Worm (Caenorhabditis elegans) whole organism, mixed stage, embryonic: ENCODE results near the gene T11B7.1.

Source experiments
- M03D4.4 ChIP-seq: sonication (generic microtip); optimal IDR thresholded peaks from 2 replicates; lab custom pipeline; 2017; ENCODE audit warnings: mild to moderate bottlenecking, missing genetic modification characterization, missing compliant biosample characterization
- bed-3 ChIP-seq: fragments of 200-800 bp; sonication (Bioruptor generic); optimal IDR thresholded peaks from 3 replicates; lab custom pipeline; 2018; ENCODE audit warnings: mild to moderate bottlenecking, missing genetic modification characterization, moderate library complexity, missing compliant biosample characterization
- blmp-1 ChIP-seq: fragments of 150-350 bp; optimal IDR thresholded peaks from 2 replicates; lab custom pipeline; 2014; ENCODE audit warnings: missing biosample characterization, missing genetic modification characterization
- ceh-39 ChIP-seq: fragments of 150-350 bp; optimal IDR thresholded peaks from 2 replicates; lab custom pipeline; 2014; ENCODE audit warnings: missing biosample characterization, missing genetic modification characterization
- ceh-43 ChIP-seq: fragments of 200-800 bp; sonication (Bioruptor generic); optimal IDR thresholded peaks from 2 replicates; lab custom pipeline; 2018; ENCODE audit warnings: mild to moderate bottlenecking, missing genetic modification characterization, moderate library complexity, missing compliant biosample characterization
- ceh-83 ChIP-seq: fragments of 200-800 bp; sonication (Bioruptor generic); optimal IDR thresholded peaks from 2 replicates; lab custom pipeline; 2018; ENCODE audit warnings: mild to moderate bottlenecking, missing genetic modification characterization, missing compliant biosample characterization
- ces-1 ChIP-seq: fragments of 150-350 bp; optimal IDR thresholded peaks from 2 replicates; lab custom pipeline; 2014; ENCODE audit warnings: missing biosample characterization, missing genetic modification reagents, missing genetic modification characterization
- cnd-1 ChIP-seq: fragments of 200-800 bp; sonication (Bioruptor generic); optimal IDR thresholded peaks from 2 replicates; lab custom pipeline; 2018; ENCODE audit warnings: mild to moderate bottlenecking, missing genetic modification characterization, missing compliant biosample characterization
- drap-1 ChIP-seq: fragments of 200-800 bp; sonication (Bioruptor generic); optimal IDR thresholded peaks from 3 replicates; lab custom pipeline; 2018; ENCODE audit warnings: mild to moderate bottlenecking, missing genetic modification characterization, missing compliant biosample characterization
- elt-1 ChIP-seq: sonication (generic microtip); optimal IDR thresholded peaks from 2 replicates; lab custom pipeline; 2017; ENCODE audit warnings: missing genetic modification characterization, mild to moderate bottlenecking, missing compliant biosample characterization, antibody characterized with exemption, moderate library complexity, borderline replicate concordance; ENCODE audit not compliant: insufficient read depth
- elt-3 ChIP-seq: fragments of 150-350 bp; optimal IDR thresholded peaks from 2 replicates; lab custom pipeline; 2014; ENCODE audit warnings: missing biosample characterization, missing genetic modification characterization
- flh-1 ChIP-seq: fragments of 200-800 bp; sonication (Bioruptor generic); optimal IDR thresholded peaks from 2 replicates; lab custom pipeline; 2018; ENCODE audit warnings: mild to moderate bottlenecking, missing genetic modification characterization, moderate library complexity, missing compliant biosample characterization
- ham-2 ChIP-seq: fragments of 200-800 bp; sonication (Bioruptor generic); optimal IDR thresholded peaks from 2 replicates; lab custom pipeline; 2018; ENCODE audit warnings: mild to moderate bottlenecking, missing genetic modification characterization, missing compliant biosample characterization
- hlh-1 ChIP-seq: fragments of 150-350 bp; optimal IDR thresholded peaks from 2 replicates; lab custom pipeline; 2014; ENCODE audit warnings: missing biosample characterization, missing genetic modification reagents, missing genetic modification characterization
- lin-13 ChIP-seq: fragments of 150-350 bp; optimal IDR thresholded peaks from 2 replicates; lab custom pipeline; 2014; ENCODE audit warnings: missing biosample characterization, missing genetic modification characterization
- lin-32 ChIP-seq: fragments of 200-800 bp; sonication (Bioruptor generic); optimal IDR thresholded peaks from 2 replicates; lab custom pipeline; 2018; ENCODE audit warnings: mild to moderate bottlenecking, missing genetic modification characterization, missing compliant biosample characterization
- lsy-2 ChIP-seq: fragments of 150-350 bp; optimal IDR thresholded peaks from 2 replicates; lab custom pipeline; 2014; ENCODE audit warnings: missing biosample characterization, missing genetic modification characterization
- mab-5 ChIP-seq: fragments of 150-350 bp; optimal IDR thresholded peaks from 2 replicates; lab custom pipeline; 2014; ENCODE audit warnings: missing biosample characterization, missing genetic modification characterization
- mep-1 ChIP-seq: fragments of 150-350 bp; optimal IDR thresholded peaks from 2 replicates; lab custom pipeline; 2017; ENCODE audit warnings: missing biosample characterization, missing genetic modification reagents, missing genetic modification characterization, inconsistent platforms
- mls-2 ChIP-seq: sonication (generic microtip); optimal IDR thresholded peaks from 2 replicates; lab custom pipeline; 2016; ENCODE audit warnings: mild to moderate bottlenecking, missing genetic modification characterization, moderate library complexity, missing compliant biosample characterization
- nhr-12 ChIP-seq: fragments of 150-350 bp; optimal IDR thresholded peaks from 2 replicates; lab custom pipeline; 2014; ENCODE audit warnings: missing biosample characterization, missing genetic modification characterization
- nhr-2 ChIP-seq: fragments of 150-350 bp; optimal IDR thresholded peaks from 2 replicates; lab custom pipeline; 2014; ENCODE audit warnings: missing biosample characterization, missing genetic modification characterization
- nhr-237 ChIP-seq: fragments of 150-350 bp; optimal IDR thresholded peaks from 2 replicates; lab custom pipeline; 2014; ENCODE audit warnings: missing biosample characterization, missing genetic modification characterization
- nhr-28 ChIP-seq: fragments of 150-350 bp; optimal IDR thresholded peaks from 2 replicates; lab custom pipeline; 2014; ENCODE audit warnings: missing biosample characterization, missing genetic modification characterization
- nhr-76 ChIP-seq: sonication (generic microtip); optimal IDR thresholded peaks from 2 replicates; lab custom pipeline; 2017; ENCODE audit warnings: missing biosample characterization, missing genetic modification characterization
- pha-4 ChIP-seq: fragments of 150-350 bp; optimal IDR thresholded peaks from 2 replicates; lab custom pipeline; 2018; ENCODE audit warnings: missing biosample characterization, missing genetic modification reagents, missing genetic modification characterization
- sem-2 ChIP-seq: fragments of 200-800 bp; sonication (Bioruptor generic); optimal IDR thresholded peaks from 2 replicates; lab custom pipeline; 2018; ENCODE audit warnings: mild to moderate bottlenecking, missing genetic modification characterization, missing compliant biosample characterization
- snpc-4 ChIP-seq: fragments of 150-350 bp; optimal IDR thresholded peaks from 2 replicates; lab custom pipeline; 2014; ENCODE audit warnings: missing biosample characterization, missing genetic modification characterization
- sptf-1 ChIP-seq: sonication (generic microtip); optimal IDR thresholded peaks from 2 replicates; lab custom pipeline; 2017; ENCODE audit warnings: mild to moderate bottlenecking, missing genetic modification characterization, moderate library complexity, missing compliant biosample characterization
- tbx-8 ChIP-seq: fragments of 200-800 bp; sonication (Bioruptor generic); optimal IDR thresholded peaks from 2 replicates; lab custom pipeline; 2018; ENCODE audit warnings: mild to moderate bottlenecking, missing genetic modification characterization, moderate library complexity, missing compliant biosample characterization
- unc-120 ChIP-seq: sonication (generic microtip); optimal IDR thresholded peaks from 2 replicates; lab custom pipeline; 2017; ENCODE audit warnings: missing genetic modification characterization, missing compliant biosample characterization; ENCODE audit not compliant: poor library complexity, severe bottlenecking
- unc-39 ChIP-seq: fragments of 150-350 bp; optimal IDR thresholded peaks from 2 replicates; lab custom pipeline; 2014; ENCODE audit warnings: missing biosample characterization, missing genetic modification characterization
- unc-62 ChIP-seq: fragments of 150-350 bp; optimal IDR thresholded peaks from 2 replicates; lab custom pipeline; 2014; ENCODE audit warnings: missing biosample characterization, missing genetic modification reagents, missing genetic modification characterization
- zip-8 ChIP-seq: fragments of 150-350 bp; optimal IDR thresholded peaks from 2 replicates; lab custom pipeline; 2014; ENCODE audit warnings: missing biosample characterization, missing genetic modification characterization
- ztf-11 ChIP-seq: fragments of 150-350 bp; optimal IDR thresholded peaks from 2 replicates; lab custom pipeline; 2014; ENCODE audit warnings: missing biosample characterization, missing genetic modification characterization

T11B7.1 gene

DNA sequence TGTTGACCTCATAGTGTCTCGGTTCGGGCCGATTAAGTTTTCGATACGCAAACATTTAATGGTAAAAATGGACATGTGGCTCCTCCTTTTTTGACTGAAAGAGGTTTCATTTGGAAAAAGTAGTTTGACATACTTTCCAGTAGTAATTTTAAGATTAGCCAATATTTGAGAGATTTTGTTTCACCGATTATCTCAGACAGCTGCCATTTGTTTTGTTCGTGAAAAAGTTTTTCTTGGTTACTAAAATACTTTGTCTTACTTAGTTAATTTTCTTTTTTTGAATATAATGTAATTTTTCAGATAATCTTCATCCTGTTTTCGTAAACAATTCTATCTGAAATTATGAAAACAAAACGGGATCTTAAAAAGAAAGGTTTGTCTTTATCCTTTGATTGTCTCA lies 45.7 kb downstream of the T11B7.1 start, which contains the start of gene C09G9.5:
Gene C09G9.5 (plus strand): TSS at position 301 of the 400 bp plus-strand sequence.
- no peak for TF ChIP-seq drap-1

DNA sequence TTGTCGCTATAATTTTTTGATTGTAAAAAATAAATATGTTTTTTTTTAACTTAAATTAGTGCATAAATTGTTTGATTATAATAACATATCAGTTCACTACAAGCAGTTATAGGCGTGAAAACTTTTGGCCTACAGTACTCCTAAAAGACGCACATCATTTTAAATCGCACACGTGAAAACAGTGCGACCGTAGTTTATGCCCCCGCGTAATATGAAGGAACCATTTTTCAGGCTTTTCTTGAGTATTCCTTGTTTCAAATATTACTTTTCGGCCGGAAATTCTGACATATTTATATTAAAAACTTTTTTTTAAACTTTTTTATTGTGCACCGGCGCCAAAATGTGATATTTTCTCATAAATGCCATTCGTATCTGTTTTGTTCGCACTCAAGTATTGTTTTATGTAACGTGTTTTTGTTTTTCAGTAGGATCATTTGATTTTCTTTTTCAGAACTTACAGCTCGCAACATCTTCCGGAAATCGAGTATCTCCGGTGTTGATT lies 48.1 kb downstream of the T11B7.1 start, which contains the start of gene oma-1:
Gene oma-1 (plus strand): TSS at position 452 of the 502 bp plus-strand sequence.
- TF ChIP-seq mab-5 (tag; lab: Kevin White, UChicago) (no peak), ceh-83 (GFP tag; lab: Kevin White, UChicago) (no peak), ces-1 (no peak), unc-120 (tag; lab: Kevin White, UChicago) (no peak), nhr-237 (tag; lab: Kevin White, UChicago) (no peak), pha-4 (no peak), elt-3 (tag; lab: Kevin White, UChicago) (no peak), unc-39 (tag; lab: Kevin White, UChicago) (no peak), ceh-39 (tag; lab: Kevin White, UChicago) (no peak), ceh-43 (GFP tag; lab: Kevin White, UChicago) (no peak), hlh-1 (no peak)

DNA sequence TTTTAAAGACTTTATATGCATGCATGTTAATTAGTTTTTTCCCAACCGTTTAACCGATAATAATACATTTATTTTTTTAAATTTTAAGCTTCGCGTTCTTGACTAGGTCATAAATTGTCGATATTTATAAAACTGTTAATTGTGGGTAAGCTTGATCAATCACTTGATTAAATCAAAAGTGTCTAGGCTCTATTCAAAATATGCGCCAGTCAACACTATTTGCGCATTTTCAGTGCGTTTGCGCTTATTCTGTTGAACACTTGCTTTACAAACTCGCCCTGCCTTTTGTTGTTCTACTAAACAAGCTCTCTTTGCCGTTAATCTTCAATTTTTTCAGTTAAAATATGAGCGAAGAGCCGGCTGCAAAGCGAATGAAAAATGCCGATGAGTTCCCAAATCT lies 50.6 kb downstream of the T11B7.1 start, which contains the start of gene spr-2:
Gene spr-2 (plus strand): TSS at position 332 of the 400 bp plus-strand sequence.
- TF ChIP-seq ces-1 (peak; percentile 83), unc-39 (tag; lab: Kevin White, UChicago) (no peak), elt-1 (no peak), unc-120 (tag; lab: Kevin White, UChicago) (no peak), flh-1 (GFP tag; lab: Kevin White, UChicago) (no peak), ceh-83 (GFP tag; lab: Kevin White, UChicago) (no peak), elt-3 (tag; lab: Kevin White, UChicago) (no peak), mls-2 (no peak), pha-4 (peak; percentile 55), tbx-8 (GFP tag; lab: Kevin White, UChicago) (no peak), nhr-2 (tag; lab: Kevin White, UChicago) (no peak), ceh-43 (GFP tag; lab: Kevin White, UChicago) (no peak), mep-1 (tag; lab: Kevin White, UChicago) (peak; percentile 59), drap-1 (no peak), sem-2 (GFP tag; lab: Kevin White, UChicago) (no peak), lsy-2 (tag; lab: Kevin White, UChicago) (no peak), nhr-237 (tag; lab: Kevin White, UChicago) (no peak), bed-3 (no peak), blmp-1 (tag; lab: Kevin White, UChicago) (no peak), snpc-4 (tag; lab: Kevin White, UChicago) (no peak), hlh-1 (no peak), ztf-11 (no peak), cnd-1 (tag; lab: Kevin White, UChicago) (no peak), ham-2 (GFP tag; lab: Kevin White, UChicago) (peak; percentile 38), nhr-28 (tag; lab: Kevin White, UChicago) (no peak), mab-5 (tag; lab: Kevin White, UChicago) (no peak), lin-32 (GFP tag; lab: Kevin White, UChicago) (no peak), M03D4.4 (no peak), sptf-1 (tag; lab: Kevin White, UChicago) (no peak), zip-8 (tag; lab: Kevin White, UChicago) (no peak), nhr-76 (tag; lab: Kevin White, UChicago) (no peak), lin-13 (tag; lab: Kevin White, UChicago) (peak; percentile 5), nhr-12 (tag; lab: Kevin White, UChicago) (no peak), ceh-39 (tag; lab: Kevin White, UChicago) (no peak), unc-62 (GFP tag; lab: Kevin White, UChicago) (no peak)
- TF ChIP-seq, all 35 proteins: peak for 5
